Worm (Caenorhabditis elegans) whole organism, mixed stage, embryonic: ENCODE measurements around the gene F59F3.6.
A peak's percentile ranks its signal among the peaks of the same experiment; 100 is the strongest.

ENCODE experiments used
- bed-3 ChIP-seq: fragments of 200-800 bp; sonication (Bioruptor generic); optimal IDR thresholded peaks from 3 replicates; lab custom pipeline; 2018; ENCODE audit warnings: mild to moderate bottlenecking, missing genetic modification characterization, moderate library complexity, missing compliant biosample characterization
- blmp-1 ChIP-seq: fragments of 150-350 bp; optimal IDR thresholded peaks from 2 replicates; lab custom pipeline; 2014; ENCODE audit warnings: missing biosample characterization, missing genetic modification characterization
- ceh-43 ChIP-seq: fragments of 200-800 bp; sonication (Bioruptor generic); optimal IDR thresholded peaks from 2 replicates; lab custom pipeline; 2018; ENCODE audit warnings: mild to moderate bottlenecking, missing genetic modification characterization, moderate library complexity, missing compliant biosample characterization
- ceh-83 ChIP-seq: fragments of 200-800 bp; sonication (Bioruptor generic); optimal IDR thresholded peaks from 2 replicates; lab custom pipeline; 2018; ENCODE audit warnings: mild to moderate bottlenecking, missing genetic modification characterization, missing compliant biosample characterization
- ces-1 ChIP-seq: fragments of 150-350 bp; optimal IDR thresholded peaks from 2 replicates; lab custom pipeline; 2014; ENCODE audit warnings: missing biosample characterization, missing genetic modification reagents, missing genetic modification characterization
- cnd-1 ChIP-seq: fragments of 200-800 bp; sonication (Bioruptor generic); optimal IDR thresholded peaks from 2 replicates; lab custom pipeline; 2018; ENCODE audit warnings: mild to moderate bottlenecking, missing genetic modification characterization, missing compliant biosample characterization
- drap-1 ChIP-seq: fragments of 200-800 bp; sonication (Bioruptor generic); optimal IDR thresholded peaks from 3 replicates; lab custom pipeline; 2018; ENCODE audit warnings: mild to moderate bottlenecking, missing genetic modification characterization, missing compliant biosample characterization
- elt-1 ChIP-seq: sonication (generic microtip); optimal IDR thresholded peaks from 2 replicates; lab custom pipeline; 2017; ENCODE audit warnings: missing genetic modification characterization, mild to moderate bottlenecking, missing compliant biosample characterization, antibody characterized with exemption, moderate library complexity, borderline replicate concordance; ENCODE audit not compliant: insufficient read depth
- flh-1 ChIP-seq: fragments of 200-800 bp; sonication (Bioruptor generic); optimal IDR thresholded peaks from 2 replicates; lab custom pipeline; 2018; ENCODE audit warnings: mild to moderate bottlenecking, missing genetic modification characterization, moderate library complexity, missing compliant biosample characterization
- ham-2 ChIP-seq: fragments of 200-800 bp; sonication (Bioruptor generic); optimal IDR thresholded peaks from 2 replicates; lab custom pipeline; 2018; ENCODE audit warnings: mild to moderate bottlenecking, missing genetic modification characterization, missing compliant biosample characterization
- hlh-1 ChIP-seq: fragments of 150-350 bp; optimal IDR thresholded peaks from 2 replicates; lab custom pipeline; 2014; ENCODE audit warnings: missing biosample characterization, missing genetic modification reagents, missing genetic modification characterization
- lin-32 ChIP-seq: fragments of 200-800 bp; sonication (Bioruptor generic); optimal IDR thresholded peaks from 2 replicates; lab custom pipeline; 2018; ENCODE audit warnings: mild to moderate bottlenecking, missing genetic modification characterization, missing compliant biosample characterization
- mab-5 ChIP-seq: fragments of 150-350 bp; optimal IDR thresholded peaks from 2 replicates; lab custom pipeline; 2014; ENCODE audit warnings: missing biosample characterization, missing genetic modification characterization
- mep-1 ChIP-seq: fragments of 150-350 bp; optimal IDR thresholded peaks from 2 replicates; lab custom pipeline; 2017; ENCODE audit warnings: missing biosample characterization, missing genetic modification reagents, missing genetic modification characterization, inconsistent platforms
- mls-2 ChIP-seq: sonication (generic microtip); optimal IDR thresholded peaks from 2 replicates; lab custom pipeline; 2016; ENCODE audit warnings: mild to moderate bottlenecking, missing genetic modification characterization, moderate library complexity, missing compliant biosample characterization
- nhr-12 ChIP-seq: fragments of 150-350 bp; optimal IDR thresholded peaks from 2 replicates; lab custom pipeline; 2014; ENCODE audit warnings: missing biosample characterization, missing genetic modification characterization
- nhr-2 ChIP-seq: fragments of 150-350 bp; optimal IDR thresholded peaks from 2 replicates; lab custom pipeline; 2014; ENCODE audit warnings: missing biosample characterization, missing genetic modification characterization
- nhr-237 ChIP-seq: fragments of 150-350 bp; optimal IDR thresholded peaks from 2 replicates; lab custom pipeline; 2014; ENCODE audit warnings: missing biosample characterization, missing genetic modification characterization
- nhr-28 ChIP-seq: fragments of 150-350 bp; optimal IDR thresholded peaks from 2 replicates; lab custom pipeline; 2014; ENCODE audit warnings: missing biosample characterization, missing genetic modification characterization
- nhr-76 ChIP-seq: sonication (generic microtip); optimal IDR thresholded peaks from 2 replicates; lab custom pipeline; 2017; ENCODE audit warnings: missing biosample characterization, missing genetic modification characterization
- sem-2 ChIP-seq: fragments of 200-800 bp; sonication (Bioruptor generic); optimal IDR thresholded peaks from 2 replicates; lab custom pipeline; 2018; ENCODE audit warnings: mild to moderate bottlenecking, missing genetic modification characterization, missing compliant biosample characterization
- snpc-4 ChIP-seq: fragments of 150-350 bp; optimal IDR thresholded peaks from 2 replicates; lab custom pipeline; 2014; ENCODE audit warnings: missing biosample characterization, missing genetic modification characterization
- sptf-1 ChIP-seq: sonication (generic microtip); optimal IDR thresholded peaks from 2 replicates; lab custom pipeline; 2017; ENCODE audit warnings: mild to moderate bottlenecking, missing genetic modification characterization, moderate library complexity, missing compliant biosample characterization
- tbx-8 ChIP-seq: fragments of 200-800 bp; sonication (Bioruptor generic); optimal IDR thresholded peaks from 2 replicates; lab custom pipeline; 2018; ENCODE audit warnings: mild to moderate bottlenecking, missing genetic modification characterization, moderate library complexity, missing compliant biosample characterization
- unc-120 ChIP-seq: sonication (generic microtip); optimal IDR thresholded peaks from 2 replicates; lab custom pipeline; 2017; ENCODE audit warnings: missing genetic modification characterization, missing compliant biosample characterization; ENCODE audit not compliant: poor library complexity, severe bottlenecking
- zip-8 ChIP-seq: fragments of 150-350 bp; optimal IDR thresholded peaks from 2 replicates; lab custom pipeline; 2014; ENCODE audit warnings: missing biosample characterization, missing genetic modification characterization
- ztf-11 ChIP-seq: fragments of 150-350 bp; optimal IDR thresholded peaks from 2 replicates; lab custom pipeline; 2014; ENCODE audit warnings: missing biosample characterization, missing genetic modification characterization

The F59F3.6 gene

DNA sequence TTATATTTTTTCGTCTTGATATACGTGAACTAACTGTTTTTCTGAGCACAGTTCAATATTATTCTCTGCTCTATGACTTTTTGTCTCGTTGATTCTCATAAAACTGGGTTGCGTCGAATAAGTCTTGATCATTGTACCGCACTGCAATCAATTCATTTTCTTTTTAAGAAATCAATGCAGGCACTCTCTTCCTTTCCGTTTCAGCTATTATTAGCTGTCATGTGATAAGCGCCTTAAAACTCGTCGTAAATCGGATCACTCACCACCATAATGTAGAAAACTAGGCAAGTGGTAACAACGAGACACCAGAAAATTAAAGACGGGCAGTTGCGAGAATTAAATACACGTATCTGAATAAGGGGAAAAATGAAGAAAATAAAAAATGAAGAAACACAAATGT lies 8.3 kb upstream of the F59F3.6 start:
- TF ChIP-seq nhr-237 (tag; lab: Kevin White, UChicago) = no peak
- TF ChIP-seq blmp-1 = no peak
- TF ChIP-seq sptf-1 = no peak
- no peak for TF ChIP-seq tbx-8 (GFP tag; lab: Kevin White, UChicago)
- TF ChIP-seq sem-2 (GFP tag; lab: Kevin White, UChicago) = no peak
- TF ChIP-seq ztf-11 (tag; lab: Kevin White, UChicago) = no peak
- no peak for TF ChIP-seq flh-1 (GFP tag; lab: Kevin White, UChicago)

DNA sequence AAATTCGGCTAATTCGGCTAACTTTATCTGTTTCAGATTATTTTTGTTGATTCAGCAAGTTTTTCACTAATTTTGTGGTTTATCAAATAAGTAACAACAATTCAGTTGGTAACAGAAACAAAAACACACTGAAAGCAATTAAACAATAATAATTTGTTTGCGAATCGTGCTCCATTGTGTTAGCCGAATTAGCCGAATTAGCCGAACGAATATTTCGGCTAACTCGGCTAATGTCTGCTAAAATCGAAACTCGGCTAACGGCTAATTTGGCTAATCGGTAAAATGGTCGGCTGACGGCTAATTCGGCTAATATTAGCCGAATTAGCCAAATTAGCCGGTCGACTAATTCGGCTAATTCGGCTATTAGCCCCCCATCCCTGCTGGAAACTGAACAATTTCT lies 4.6 kb upstream of the F59F3.6 start:
- TF ChIP-seq ham-2 = peak; percentile 69
- TF ChIP-seq tbx-8 (GFP tag; lab: Kevin White, UChicago) = no peak
- no peak for TF ChIP-seq ces-1 (GFP tag; lab: Kevin White, UChicago)
- TF ChIP-seq, all 35 proteins: peak for 1

DNA sequence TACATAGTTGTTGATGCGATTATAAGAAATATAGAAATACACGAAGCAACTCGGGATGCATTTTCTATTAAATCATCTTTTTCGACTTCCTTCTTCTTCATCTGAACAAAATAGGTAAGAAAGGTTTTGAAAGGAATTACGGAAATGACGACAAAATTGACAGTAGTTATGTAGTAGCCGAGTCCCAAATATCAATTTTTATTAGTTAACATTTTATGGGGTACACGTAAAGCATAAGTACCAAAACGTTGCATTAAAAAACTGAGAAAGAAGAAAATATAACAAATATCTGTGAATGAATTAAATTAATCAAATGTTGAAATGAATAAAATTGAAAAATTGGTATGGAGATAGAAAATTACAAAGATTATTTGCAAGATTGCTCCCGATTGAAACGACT lies 2.7 kb upstream of the F59F3.6 start, which contains the start of gene col-177:
Gene col-177 (minus strand): TSS at position 101 of the 400 bp plus-strand sequence.
- no peak for TF ChIP-seq mab-5 (tag; lab: Kevin White, UChicago)
- no peak for TF ChIP-seq flh-1 (GFP tag; lab: Kevin White, UChicago)
- no peak for TF ChIP-seq hlh-1 (tag; lab: Kevin White, UChicago)
- no peak for TF ChIP-seq sptf-1
- TF ChIP-seq ceh-83 (GFP tag; lab: Kevin White, UChicago) = no peak
- no peak for TF ChIP-seq elt-1 (tag; lab: Kevin White, UChicago)
- no peak for TF ChIP-seq snpc-4
- no peak for TF ChIP-seq lin-32 (GFP tag; lab: Kevin White, UChicago)
- TF ChIP-seq mls-2 (tag; lab: Kevin White, UChicago) = no peak

DNA sequence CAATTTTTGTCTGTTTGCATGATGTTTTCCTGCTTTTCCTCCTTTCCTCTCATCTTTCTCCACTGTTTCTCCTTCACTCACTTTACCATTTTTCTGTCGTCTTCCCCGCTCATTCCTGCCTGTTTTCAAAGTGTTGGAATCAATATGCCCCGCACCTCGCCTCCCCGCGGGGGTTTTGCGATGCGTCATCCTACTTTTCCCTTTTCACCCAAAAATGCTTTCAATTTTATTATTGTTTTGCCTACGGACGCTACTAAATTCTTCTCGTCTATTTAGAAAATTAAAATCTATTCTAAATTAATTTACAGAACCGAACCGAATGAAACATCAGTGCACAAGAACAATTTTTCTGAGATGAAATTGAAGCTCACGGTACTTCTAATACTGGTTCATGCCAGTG lies 6.9 kb downstream of the F59F3.6 start, which contains the start of gene ver-3:
Gene ver-3 (plus strand): TSS at position 301 of the 400 bp plus-strand sequence.
- no peak for TF ChIP-seq elt-1 (tag; lab: Kevin White, UChicago)
- no peak for TF ChIP-seq flh-1 (GFP tag; lab: Kevin White, UChicago)
- TF ChIP-seq snpc-4 = no peak
- no peak for TF ChIP-seq zip-8 (tag; lab: Kevin White, UChicago)
- no peak for TF ChIP-seq mep-1 (tag; lab: Kevin White, UChicago)
- no peak for TF ChIP-seq ham-2
- no peak for TF ChIP-seq ceh-43
- no peak for TF ChIP-seq ceh-83 (GFP tag; lab: Kevin White, UChicago)
- no peak for TF ChIP-seq bed-3 (GFP tag; lab: Kevin White, UChicago)
- no peak for TF ChIP-seq sptf-1
- no peak for TF ChIP-seq ces-1 (GFP tag; lab: Kevin White, UChicago)
- TF ChIP-seq tbx-8 (GFP tag; lab: Kevin White, UChicago) = no peak
- TF ChIP-seq nhr-28 (tag; lab: Kevin White, UChicago) = no peak
- TF ChIP-seq, all 35 proteins: peak for 0

DNA sequence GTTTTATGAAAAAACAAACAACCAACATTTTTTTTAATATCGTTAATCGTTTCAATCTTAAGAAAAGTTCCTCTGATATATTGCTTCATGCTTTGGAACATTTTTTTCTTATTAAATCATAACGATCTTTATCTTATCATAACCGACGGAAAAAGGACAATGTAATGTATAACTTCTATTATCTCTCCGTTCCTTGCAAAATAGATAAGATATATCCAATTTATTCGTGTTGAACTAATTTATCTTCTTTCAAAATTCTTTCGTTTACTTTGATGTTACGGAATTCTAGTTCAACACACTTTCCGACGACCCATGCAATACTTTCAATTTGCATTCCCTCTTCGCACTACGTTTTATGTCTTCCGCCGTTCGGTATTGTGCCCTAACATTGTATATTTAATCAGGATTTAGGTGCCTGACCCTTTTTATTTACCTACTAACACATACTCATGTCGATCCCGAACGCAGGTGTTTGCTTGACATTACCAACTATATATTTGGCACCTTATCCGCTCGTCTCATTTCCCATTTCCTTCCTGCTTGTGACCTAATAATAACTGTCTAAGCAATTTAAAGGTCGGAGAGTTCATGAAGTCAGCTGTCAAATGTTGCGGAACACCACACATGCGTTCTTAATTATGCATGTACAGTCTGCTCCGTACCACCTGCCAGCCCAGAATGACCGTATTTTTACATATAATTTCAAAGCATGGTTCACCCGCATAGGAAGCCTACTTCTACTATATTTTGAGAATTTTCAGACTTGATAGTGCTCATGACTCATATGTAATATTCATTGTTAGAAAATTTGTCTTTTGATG lies 7.5 kb downstream of the F59F3.6 start:
- no peak for TF ChIP-seq nhr-12 (tag; lab: Kevin White, UChicago)
- TF ChIP-seq bed-3 (GFP tag; lab: Kevin White, UChicago) = no peak
- TF ChIP-seq cnd-1 (tag; lab: Kevin White, UChicago) = peak; percentile 38
- no peak for TF ChIP-seq nhr-76 (tag; lab: Kevin White, UChicago)
- no peak for TF ChIP-seq drap-1 (GFP tag; lab: Kevin White, UChicago)
- no peak for TF ChIP-seq zip-8 (tag; lab: Kevin White, UChicago)
- TF ChIP-seq elt-1 (tag; lab: Kevin White, UChicago) = peak; percentile 63
- TF ChIP-seq mls-2 (tag; lab: Kevin White, UChicago) = no peak
- TF ChIP-seq unc-120 (tag; lab: Kevin White, UChicago) = no peak
- TF ChIP-seq lin-32 (GFP tag; lab: Kevin White, UChicago) = no peak
- no peak for TF ChIP-seq flh-1 (GFP tag; lab: Kevin White, UChicago)
- peak; percentile 92 for TF ChIP-seq nhr-2 (tag; lab: Kevin White, UChicago)
- no peak for TF ChIP-seq ceh-83 (GFP tag; lab: Kevin White, UChicago)
- TF ChIP-seq nhr-237 (tag; lab: Kevin White, UChicago) = no peak
